Fruit fly (Drosophila melanogaster) whole organism, embryonic: Measurements from ENCODE around the gene Pdh.

Source experiments
- Antp ChIP-seq: fragments of 200-800 bp; sonication (Bioruptor generic); optimal IDR thresholded peaks from 3 replicates; lab custom pipeline; 2016; ENCODE audit warnings: missing biosample characterization, missing genetic modification characterization
- Atf-2 ChIP-seq: fragments of 200-800 bp; sonication (Bioruptor generic); optimal IDR thresholded peaks from 2 replicates; lab custom pipeline; 2016; ENCODE audit warnings: missing biosample characterization, missing genetic modification characterization
- CG10274 ChIP-seq: fragments of 200-800 bp; sonication (Bioruptor generic); optimal IDR thresholded peaks from 3 replicates; lab custom pipeline; 2017; ENCODE audit warnings: missing biosample characterization, mild to moderate bottlenecking, missing genetic modification characterization
- CG11560 ChIP-seq: fragments of 200-800 bp; sonication (Bioruptor generic); IDR thresholded peaks from 3 replicates; pipeline ENCODE4 v1.3.6; 2022; ENCODE audit warnings: missing biosample characterization, missing genetic modification characterization
- CG12155 ChIP-seq: fragments of 200-800 bp; sonication (Bioruptor generic); optimal IDR thresholded peaks from 3 replicates; lab custom pipeline; 2016; ENCODE audit warnings: missing biosample characterization, missing genetic modification characterization
- CG12659 ChIP-seq: fragments of 200-800 bp; sonication (Bioruptor generic); optimal IDR thresholded peaks from 3 replicates; lab custom pipeline; 2017; ENCODE audit warnings: mild to moderate bottlenecking, missing biosample characterization, missing genetic modification reagents, missing genetic modification characterization
- CG13123 ChIP-seq: fragments of 200-800 bp; sonication (Bioruptor generic); optimal IDR thresholded peaks from 2 replicates; lab custom pipeline; 2016; ENCODE audit warnings: missing biosample characterization, missing genetic modification characterization
- CG1529 ChIP-seq: fragments of 200-800 bp; sonication (Bioruptor generic); optimal IDR thresholded peaks from 3 replicates; lab custom pipeline; 2018; ENCODE audit warnings: missing biosample characterization, missing genetic modification characterization
- CG16779 ChIP-seq: fragments of 200-800 bp; sonication (Bioruptor generic); IDR thresholded peaks from 2 replicates; pipeline ENCODE4 v1.3.6; 2022; ENCODE audit warnings: missing biosample characterization, missing genetic modification characterization
- CG17802 ChIP-seq: fragments of 200-800 bp; sonication (Bioruptor generic); optimal IDR thresholded peaks from 2 replicates; lab custom pipeline; 2018; ENCODE audit warnings: missing biosample characterization, mild to moderate bottlenecking, missing genetic modification characterization, moderate library complexity
- CG2199 ChIP-seq: fragments of 200-800 bp; sonication (Bioruptor generic); IDR thresholded peaks from 3 replicates; pipeline ENCODE4 v1.3.6; 2022; ENCODE audit warnings: missing biosample characterization, missing genetic modification characterization
- CG31224 ChIP-seq: fragments of 200-800 bp; sonication (Bioruptor generic); IDR thresholded peaks from 2 replicates; pipeline ENCODE4 v1.3.6; 2022; ENCODE audit warnings: missing biosample characterization, missing genetic modification characterization
- CG31441 ChIP-seq: fragments of 200-800 bp; sonication (Bioruptor generic); IDR thresholded peaks from 2 replicates; pipeline ENCODE4 v1.3.6; 2022; ENCODE audit warnings: missing biosample characterization, missing genetic modification characterization
- CG3163 ChIP-seq: fragments of 200-800 bp; sonication (Bioruptor generic); optimal IDR thresholded peaks from 3 replicates; lab custom pipeline; 2016; ENCODE audit warnings: missing biosample characterization, missing genetic modification characterization
- CG42726 ChIP-seq: fragments of 200-800 bp; sonication (Bioruptor generic); IDR thresholded peaks from 2 replicates; pipeline ENCODE4 v1.3.6; 2022; ENCODE audit warnings: missing biosample characterization, missing genetic modification characterization; ENCODE audit not compliant: partially characterized antibody
- CG4360 ChIP-seq: fragments of 200-800 bp; sonication (Bioruptor generic); IDR thresholded peaks from 2 replicates; pipeline ENCODE4 v1.3.6; 2022; ENCODE audit warnings: missing biosample characterization, missing genetic modification characterization
- CG4424 ChIP-seq: fragments of 200-800 bp; sonication (Bioruptor generic); optimal IDR thresholded peaks from 3 replicates; lab custom pipeline; 2016; ENCODE audit warnings: missing biosample characterization, missing genetic modification characterization
- CG4820 ChIP-seq: fragments of 200-800 bp; sonication (Bioruptor generic); optimal IDR thresholded peaks from 3 replicates; lab custom pipeline; 2016; ENCODE audit warnings: missing biosample characterization, missing genetic modification characterization
- CG6683 ChIP-seq: fragments of 200-800 bp; sonication (Bioruptor generic); optimal IDR thresholded peaks from 2 replicates; lab custom pipeline; 2017; ENCODE audit warnings: missing biosample characterization, mild to moderate bottlenecking, missing genetic modification characterization, missing genetic modification reagents
- CG6813 ChIP-seq: fragments of 200-800 bp; sonication (Bioruptor generic); optimal IDR thresholded peaks from 2 replicates; lab custom pipeline; 2017; ENCODE audit warnings: missing biosample characterization, missing genetic modification characterization, mild to moderate bottlenecking, moderate library complexity, missing genetic modification reagents
- CG7786 ChIP-seq: fragments of 200-800 bp; sonication (Bioruptor generic); optimal IDR thresholded peaks from 2 replicates; lab custom pipeline; 2016; ENCODE audit warnings: missing biosample characterization, missing genetic modification characterization
- CG7987 ChIP-seq: fragments of 200-800 bp; sonication (Bioruptor generic); optimal IDR thresholded peaks from 2 replicates; lab custom pipeline; 2018; ENCODE audit warnings: missing biosample characterization, mild to moderate bottlenecking, missing genetic modification characterization, moderate library complexity
- CG9609 ChIP-seq: fragments of 200-800 bp; sonication (Bioruptor generic); optimal IDR thresholded peaks from 3 replicates; lab custom pipeline; 2016; ENCODE audit warnings: missing biosample characterization, missing genetic modification characterization
- CoRest ChIP-seq: fragments of 200-800 bp; sonication (Bioruptor generic); optimal IDR thresholded peaks from 3 replicates; lab custom pipeline; 2018; ENCODE audit warnings: missing biosample characterization, mild to moderate bottlenecking, missing genetic modification characterization, moderate library complexity
- Gsc ChIP-seq: fragments of 200-800 bp; sonication (Bioruptor generic); IDR thresholded peaks from 2 replicates; pipeline ENCODE4 v1.3.6; 2022; ENCODE audit warnings: missing biosample characterization, missing genetic modification characterization
- Gug ChIP-seq: fragments of 200-800 bp; sonication (Bioruptor generic); IDR thresholded peaks from 4 replicates; pipeline ENCODE4 v1.3.6; 2022; ENCODE audit warnings: missing biosample characterization, missing genetic modification characterization
- Hey ChIP-seq: fragments of 200-800 bp; sonication (Bioruptor generic); optimal IDR thresholded peaks from 3 replicates; lab custom pipeline; 2018; ENCODE audit warnings: missing biosample characterization, mild to moderate bottlenecking, missing genetic modification characterization
- Hr51 ChIP-seq, 2 experiments: fragments of 200-800 bp; sonication (Bioruptor generic); optimal IDR thresholded peaks; 2 replicates in 1 of 2; 3 replicates in 1 of 2; lab custom pipeline; 2016 to 2018; ENCODE audit warnings: missing biosample characterization in 2 of 2, missing genetic modification characterization in 2 of 2, mild to moderate bottlenecking in 1 of 2, moderate library complexity in 1 of 2
- MTF-1 ChIP-seq: fragments of 200-800 bp; sonication (Bioruptor generic); optimal IDR thresholded peaks from 2 replicates; lab custom pipeline; 2018; ENCODE audit warnings: missing biosample characterization, mild to moderate bottlenecking, missing genetic modification characterization, borderline replicate concordance
- Optix ChIP-seq: fragments of 200-800 bp; sonication (Bioruptor generic); IDR thresholded peaks from 3 replicates; pipeline ENCODE4 v1.3.6; 2022; ENCODE audit warnings: missing biosample characterization, missing genetic modification characterization
- Sry-δ ChIP-seq: fragments of 200-800 bp; sonication (Bioruptor generic); optimal IDR thresholded peaks from 2 replicates; lab custom pipeline; 2016; ENCODE audit warnings: missing biosample characterization, missing genetic modification characterization
- YL-1 ChIP-seq: fragments of 200-800 bp; sonication (Bioruptor generic); optimal IDR thresholded peaks from 3 replicates; lab custom pipeline; 2017; ENCODE audit warnings: missing biosample characterization, mild to moderate bottlenecking, missing genetic modification characterization
- cas ChIP-seq: fragments of 200-800 bp; sonication (Bioruptor generic); IDR thresholded peaks from 2 replicates; pipeline ENCODE4 v1.3.6; 2022; ENCODE audit warnings: missing biosample characterization, missing genetic modification characterization
- cg ChIP-seq: fragments of 200-800 bp; sonication (Bioruptor generic); optimal IDR thresholded peaks from 3 replicates; lab custom pipeline; 2019; ENCODE audit warnings: missing biosample characterization, mild to moderate bottlenecking, missing genetic modification characterization, moderate library complexity
- crp ChIP-seq, 2 experiments: fragments of 200-800 bp; sonication (Bioruptor generic); optimal IDR thresholded peaks; 2 replicates in 1 of 2; 3 replicates in 1 of 2; lab custom pipeline; 2017; ENCODE audit warnings: missing biosample characterization in 2 of 2, missing genetic modification characterization in 2 of 2, mild to moderate bottlenecking in 1 of 2, moderate library complexity in 1 of 2
- disco-r ChIP-seq: fragments of 200-800 bp; sonication (Bioruptor generic); optimal IDR thresholded peaks from 2 replicates; lab custom pipeline; 2016; ENCODE audit warnings: missing biosample characterization, missing genetic modification characterization
- ewg ChIP-seq: fragments of 200-800 bp; sonication (Bioruptor generic); optimal IDR thresholded peaks from 3 replicates; lab custom pipeline; 2017; ENCODE audit warnings: mild to moderate bottlenecking, missing biosample characterization, missing genetic modification reagents, missing genetic modification characterization
- fu2 ChIP-seq: fragments of 200-800 bp; sonication (Bioruptor generic); optimal IDR thresholded peaks from 2 replicates; lab custom pipeline; 2016; ENCODE audit warnings: missing biosample characterization, missing genetic modification characterization
- lmd ChIP-seq: fragments of 200-800 bp; sonication (Bioruptor generic); IDR thresholded peaks from 2 replicates; pipeline ENCODE4 v1.3.6; 2022; ENCODE audit warnings: missing biosample characterization, missing genetic modification characterization
- lov ChIP-seq, 2 experiments: fragments of 200-800 bp in 1 of 2; fragments of >200 bp in 1 of 2; sonication (Bioruptor generic) in 1 of 2; IDR thresholded peaks in 1 of 2; optimal IDR thresholded peaks in 1 of 2; 2 replicates in 1 of 2; 3 replicates in 1 of 2; pipeline versions ENCODE4 v1.3.6 to Lab custom; 2017 to 2022; ENCODE audit warnings: missing biosample characterization in 1 of 2, missing genetic modification characterization in 1 of 2
- org-1 ChIP-seq: fragments of 200-800 bp; sonication (Bioruptor generic); optimal IDR thresholded peaks from 2 replicates; lab custom pipeline; 2017; ENCODE audit warnings: missing biosample characterization, missing genetic modification characterization
- pita ChIP-seq: fragments of 200-800 bp; sonication (Bioruptor generic); optimal IDR thresholded peaks from 2 replicates; lab custom pipeline; 2017; ENCODE audit warnings: missing biosample characterization, mild to moderate bottlenecking, missing genetic modification characterization
- pzg ChIP-seq: fragments of 200-800 bp; sonication (Bioruptor generic); optimal IDR thresholded peaks from 3 replicates; lab custom pipeline; 2018; ENCODE audit warnings: missing biosample characterization, mild to moderate bottlenecking, missing genetic modification characterization, moderate library complexity
- row ChIP-seq: fragments of 200-800 bp; sonication (Bioruptor generic); IDR thresholded peaks from 3 replicates; pipeline ENCODE4 v1.3.6; 2022; ENCODE audit warnings: missing biosample characterization, missing genetic modification characterization
- seq ChIP-seq: fragments of 200-800 bp; sonication (Bioruptor generic); IDR thresholded peaks from 2 replicates; pipeline ENCODE4 v1.3.6; 2022; ENCODE audit warnings: missing biosample characterization, missing genetic modification characterization
- shn ChIP-seq: fragments of 200-800 bp; sonication (Bioruptor generic); optimal IDR thresholded peaks from 3 replicates; lab custom pipeline; 2016; ENCODE audit warnings: missing biosample characterization, missing genetic modification characterization
- sob ChIP-seq: fragments of 200-800 bp; sonication (Bioruptor generic); IDR thresholded peaks from 2 replicates; pipeline ENCODE4 v1.3.6; 2022; ENCODE audit warnings: missing biosample characterization, missing genetic modification characterization
- unc-4 ChIP-seq: fragments of 200-800 bp; sonication (Bioruptor generic); IDR thresholded peaks from 2 replicates; pipeline ENCODE4 v1.3.6; 2022; ENCODE audit warnings: missing biosample characterization, missing genetic modification characterization; ENCODE audit not compliant: partially characterized antibody
- vnd ChIP-seq: fragments of 200-800 bp; sonication (Bioruptor generic); IDR thresholded peaks from 3 replicates; pipeline ENCODE4 v1.3.6; 2022; ENCODE audit warnings: missing biosample characterization, missing genetic modification characterization; ENCODE audit not compliant: partially characterized antibody

The Pdh gene

DNA sequence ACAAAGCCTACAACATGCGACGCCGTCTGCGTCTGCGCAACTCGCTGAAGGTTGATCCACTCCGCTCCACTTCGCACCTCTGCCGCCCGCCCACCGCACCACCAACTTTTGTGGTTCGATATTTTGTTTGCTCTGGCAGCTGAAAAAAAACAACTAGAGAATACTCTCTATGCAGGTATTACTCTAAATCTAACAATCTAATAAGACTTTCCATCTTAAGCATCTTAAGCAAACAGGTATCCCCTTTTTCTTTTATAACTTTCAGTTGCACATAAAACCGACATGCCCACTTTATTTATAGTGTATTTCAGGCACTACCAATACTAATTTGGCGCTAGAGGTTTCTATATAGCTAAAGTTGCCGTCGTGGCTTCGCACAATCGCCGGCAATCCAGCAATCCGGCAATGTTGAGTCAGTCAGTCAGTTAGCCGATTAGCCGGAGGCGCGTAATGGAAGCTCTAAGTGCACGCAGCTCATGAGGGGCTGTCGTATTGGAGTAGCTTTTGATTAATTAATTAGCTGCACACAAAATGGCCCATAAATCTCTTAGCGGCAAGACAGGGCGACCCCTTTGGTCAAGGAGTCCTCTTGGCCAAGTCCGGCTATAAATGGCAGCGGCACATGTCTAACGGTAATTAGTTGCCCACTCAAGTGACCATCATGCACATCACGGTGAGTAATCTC, 25.7 kb downstream of the Pdh start, which contains the start of gene CG13058 (continued):
- TF ChIP-seq CG7786 (GFP tag; lab: Kevin White, UChicago): peak; percentile 61
- peak; percentile 57 for TF ChIP-seq CG4820 (GFP tag; lab: Kevin White, UChicago)
- TF ChIP-seq ewg: peak; percentile 3
- peak; percentile 61 for TF ChIP-seq CG9609 (GFP tag; lab: Kevin White, UChicago)
- TF ChIP-seq cas (GFP tag; lab: Robert Waterston, UW): no peak
- TF ChIP-seq shn (GFP tag; lab: Kevin White, UChicago): peak; percentile 4
- TF ChIP-seq Optix (GFP tag; lab: Robert Waterston, UW): peak; percentile 55; the same call in 1 of the 3 replicates
- peak; percentile 29 for TF ChIP-seq CG12155 (GFP tag; lab: Kevin White, UChicago)
- no peak for TF ChIP-seq YL-1 (GFP tag; lab: Kevin White, UChicago)
- peak; percentile 7 for TF ChIP-seq MTF-1 (GFP tag; lab: Kevin White, UChicago)
- TF ChIP-seq CG31441: 0 out of 2 replicates have a peak, but pooled peaks have one; percentile 42
- no peak for TF ChIP-seq CG16779
- no peak for TF ChIP-seq CG6813 (GFP tag; lab: Kevin White, UChicago)
- TF ChIP-seq crp (GFP tag; optimal IDR thresholded peaks at IDR 0.05; lab: Kevin White, UChicago): peak in 1 of 2 experiments; percentile 15
- TF ChIP-seq vnd (GFP tag; lab: Robert Waterston, UW): no peak
- peak; percentile 70 for TF ChIP-seq CG12659
- TF ChIP-seq CG42726 (GFP tag; lab: Robert Waterston, UW): no peak
- no peak for TF ChIP-seq Hey (tag; lab: Kevin White, UChicago)
- TF ChIP-seq Gug: no peak
- peak; percentile 5 for TF ChIP-seq CG10274 (GFP tag; lab: Kevin White, UChicago)
- TF ChIP-seq lmd (GFP tag; lab: Robert Waterston, UW): peak; percentile 67
- no peak for TF ChIP-seq unc-4
- TF ChIP-seq sob (GFP tag; lab: Robert Waterston, UW): no peak
- TF ChIP-seq pita (GFP tag; lab: Kevin White, UChicago): no peak
- no peak for TF ChIP-seq CG13123 (GFP tag; lab: Kevin White, UChicago)
- TF ChIP-seq CoRest: peak; percentile 80
- peak; percentile 9 for TF ChIP-seq CG7987
- no peak for TF ChIP-seq Antp (GFP tag; lab: Kevin White, UChicago)
- peak; percentile 22 for TF ChIP-seq CG4424
- TF ChIP-seq Hr51 (GFP tag; optimal IDR thresholded peaks at IDR 0.05; lab: Kevin White, UChicago): peak in 1 of 2 experiments; percentile 86
- peak; percentile 83 for TF ChIP-seq row (GFP tag; lab: Robert Waterston, UW)
- TF ChIP-seq CG1529 (GFP tag; lab: Kevin White, UChicago): no peak
- TF ChIP-seq Atf-2 (GFP tag; lab: Kevin White, UChicago): peak; percentile 4
- TF ChIP-seq org-1 (GFP tag; lab: Kevin White, UChicago): peak; percentile 50
- TF ChIP-seq Sry-δ (GFP tag; lab: Kevin White, UChicago): peak; percentile 32
- TF ChIP-seq lov (optimal IDR thresholded peaks at IDR 0.05; lab: Kevin White, UChicago): no peak
- TF ChIP-seq lov (GFP tag; IDR thresholded peaks at IDR 0.05; lab: Robert Waterston, UW): no peak
- TF ChIP-seq cg (GFP tag; lab: Kevin White, UChicago): no peak
- peak; percentile 74 for TF ChIP-seq seq
- 0 out of 3 replicates have a peak, but pooled peaks have one; percentile 41 for TF ChIP-seq CG11560 (tag; lab: Robert Waterston, UW)
- no peak for TF ChIP-seq CG3163
- no peak for TF ChIP-seq pzg
- TF ChIP-seq CG17802 (tag; lab: Kevin White, UChicago): no peak
- no peak for TF ChIP-seq Gsc (GFP tag; lab: Robert Waterston, UW)
- no peak for TF ChIP-seq CG6683 (GFP tag; lab: Kevin White, UChicago)
- TF ChIP-seq CG2199: no peak
- no peak for TF ChIP-seq CG4360 (GFP tag; lab: Robert Waterston, UW)
- peak; percentile 47 for TF ChIP-seq fu2
- no peak for TF ChIP-seq CG31224 (GFP tag; lab: Robert Waterston, UW)
- peak; percentile 13 for TF ChIP-seq disco-r (GFP tag; lab: Kevin White, UChicago)
